Worm (Caenorhabditis elegans) whole organism, L4 larva: ENCODE measurements around the gene nhr-208.

Experiments used
- F37D6.2 ChIP-seq: sonication (generic microtip); optimal IDR thresholded peaks from 2 replicates; lab custom pipeline; 2016; ENCODE audit warnings: mild to moderate bottlenecking, missing genetic modification characterization, missing compliant biosample characterization
- Y48G9A.11 ChIP-seq: fragments of 200-800 bp; sonication (Bioruptor generic); IDR thresholded peaks from 2 replicates; pipeline ENCODE4 v1.3.6; 2022; ENCODE audit warnings: missing genetic modification reagents, missing genetic modification characterization, missing compliant biosample characterization
- ama-1 ChIP-seq: fragments of 150-350 bp; optimal IDR thresholded peaks from 2 replicates; lab custom pipeline; 2014; ENCODE audit warnings: inconsistent platforms, mixed read lengths
- dmd-6 ChIP-seq: fragments of 200-800 bp; sonication (Bioruptor generic); IDR thresholded peaks from 2 replicates; pipeline ENCODE4 v1.3.6; 2022; ENCODE audit warnings: missing genetic modification reagents, missing genetic modification characterization, missing compliant biosample characterization
- egl-27 ChIP-seq: sonication (generic microtip); optimal IDR thresholded peaks from 3 replicates; lab custom pipeline; 2017; ENCODE audit warnings: missing biosample characterization, missing genetic modification reagents, missing genetic modification characterization
- lsy-2 ChIP-seq, 2 experiments: fragments of 150-350 bp in 1 of 2; sonication (generic microtip) in 1 of 2; optimal IDR thresholded peaks; 2 replicates each; lab custom pipeline; 2014 to 2017; ENCODE audit warnings: missing biosample characterization in 2 of 2, missing genetic modification characterization in 2 of 2
- nhr-237 ChIP-seq: sonication (generic microtip); optimal IDR thresholded peaks from 2 replicates; lab custom pipeline; 2017; ENCODE audit warnings: missing biosample characterization, missing genetic modification characterization
- nhr-77 ChIP-seq: fragments of 150-350 bp; optimal IDR thresholded peaks from 2 replicates; lab custom pipeline; 2014; ENCODE audit warnings: missing biosample characterization, missing genetic modification characterization
- pha-4 ChIP-seq, 2 experiments: fragments of 150-350 bp in 1 of 2; fragments of 200-800 bp in 1 of 2; sonication (Bioruptor generic) in 1 of 2; IDR thresholded peaks in 1 of 2; optimal IDR thresholded peaks in 1 of 2; 2 replicates each; pipeline versions ENCODE4 v1.3.6 to Lab custom; 2014 to 2022; ENCODE audit warnings: missing genetic modification characterization in 2 of 2, missing genetic modification reagents in 2 of 2, missing biosample characterization in 1 of 2, missing compliant biosample characterization in 1 of 2
- pqm-1 ChIP-seq: sonication (generic microtip); optimal IDR thresholded peaks from 2 replicates; lab custom pipeline; 2017; ENCODE audit warnings: missing biosample characterization, missing genetic modification characterization
- unc-130 ChIP-seq: sonication (generic microtip); optimal IDR thresholded peaks from 2 replicates; lab custom pipeline; 2016; ENCODE audit warnings: missing genetic modification reagents, missing genetic modification characterization, missing compliant biosample characterization
- vab-7 ChIP-seq: fragments of 200-800 bp; sonication (Bioruptor generic); IDR thresholded peaks from 2 replicates; pipeline ENCODE4 v1.3.6; 2022; ENCODE audit warnings: missing genetic modification reagents, missing genetic modification characterization, missing compliant biosample characterization
- zfp-2 ChIP-seq: sonication (generic microtip); optimal IDR thresholded peaks from 2 replicates; lab custom pipeline; 2016; ENCODE audit warnings: mild to moderate bottlenecking, missing genetic modification characterization, missing compliant biosample characterization

DNA sequence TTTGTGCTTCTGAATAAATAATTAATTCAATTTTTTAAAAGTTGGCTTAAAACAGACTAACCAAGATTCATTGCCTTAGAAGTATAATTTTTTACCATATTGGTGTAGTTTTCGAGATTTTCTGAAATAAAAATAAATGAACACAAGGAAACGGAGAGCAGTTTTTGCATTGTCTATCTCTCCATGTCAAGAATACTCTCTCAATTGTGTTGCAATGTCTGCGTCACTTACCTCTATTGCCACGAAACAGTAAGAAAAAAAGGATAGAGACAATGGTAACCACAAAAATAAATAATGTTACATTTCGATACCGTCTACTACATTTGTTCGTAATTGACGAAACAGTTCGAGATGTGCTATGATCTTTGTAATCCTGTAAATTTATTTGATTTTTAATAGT lies 11.2 kb upstream of the nhr-208 start, which contains the start of gene R07B7.10:
- TF ChIP-seq zfp-2 (tag; lab: Kevin White, UChicago) (no peak), pha-4 (GFP tag; IDR thresholded peaks at IDR 0.05; lab: Robert Waterston, UW) (no peak), pha-4 (tag; optimal IDR thresholded peaks at IDR 0.05; lab: Kevin White, UChicago) (no peak), nhr-237 (tag; lab: Kevin White, UChicago) (no peak), pqm-1 (tag; lab: Kevin White, UChicago) (no peak), dmd-6 (GFP tag; lab: Robert Waterston, UW) (no peak), unc-130 (GFP tag; lab: Kevin White, UChicago) (no peak), nhr-77 (no peak), F37D6.2 (tag; lab: Kevin White, UChicago) (no peak), ama-1 (no peak), Y48G9A.11 (no peak), vab-7 (GFP tag; lab: Robert Waterston, UW) (no peak), lsy-2 (tag; optimal IDR thresholded peaks at IDR 0.05; lab: Kevin White, UChicago) (no peak), egl-27 (no peak)
